Fruit fly (Drosophila melanogaster) whole organism, wandering third instar larva: ENCODE measurements around the gene CG14210.

Source experiments
- CG32264 ChIP-seq: fragments of 200-800 bp; sonication (Bioruptor generic); optimal IDR thresholded peaks from 2 replicates; lab custom pipeline; 2016; ENCODE audit warnings: missing biosample characterization, missing genetic modification characterization
- CG9705 ChIP-seq: fragments of 200-800 bp; sonication (Bioruptor generic); optimal IDR thresholded peaks from 2 replicates; lab custom pipeline; 2018; ENCODE audit warnings: missing biosample characterization, mild to moderate bottlenecking, missing genetic modification characterization
- Dif ChIP-seq: fragments of 200-275, 200-300 bp; sonication (Bioruptor generic); optimal IDR thresholded peaks from 2 replicates; lab custom pipeline; 2018; ENCODE audit warnings: missing biosample characterization, missing genetic modification characterization; ENCODE audit not compliant: partially characterized antibody
- Hr78 ChIP-seq: fragments of >200 bp; optimal IDR thresholded peaks from 2 replicates; lab custom pipeline; 2017; ENCODE audit warnings: missing biosample characterization, missing genetic modification characterization
- Myc ChIP-seq: fragments of >200 bp; optimal IDR thresholded peaks from 2 replicates; lab custom pipeline; 2017
- N ChIP-seq: fragments of >200 bp; optimal IDR thresholded peaks from 2 replicates; lab custom pipeline; 2018; ENCODE audit warnings: missing biosample characterization, missing external identifiers, missing genetic modification characterization
- brk ChIP-seq: fragments of 200-800 bp; sonication (Bioruptor generic); optimal IDR thresholded peaks from 2 replicates; lab custom pipeline; 2016; ENCODE audit warnings: missing biosample characterization, mild to moderate bottlenecking, missing genetic modification characterization
- foxo ChIP-seq, 2 experiments: fragments of 200-800 bp; sonication (Bioruptor generic); optimal IDR thresholded peaks; 2 replicates in 1 of 2; 3 replicates in 1 of 2; lab custom pipeline; 2016 to 2017; ENCODE audit warnings: missing biosample characterization in 2 of 2, missing genetic modification characterization in 2 of 2
- fru ChIP-seq: fragments of 200-800 bp; sonication (Bioruptor generic); optimal IDR thresholded peaks from 3 replicates; lab custom pipeline; 2016; ENCODE audit warnings: missing biosample characterization, mild to moderate bottlenecking, missing genetic modification characterization
- lola ChIP-seq: fragments of >200 bp; optimal IDR thresholded peaks from 2 replicates; lab custom pipeline; 2017; ENCODE audit warnings: missing biosample characterization, missing genetic modification characterization
- pan ChIP-seq: fragments of >200 bp; optimal IDR thresholded peaks from 2 replicates; lab custom pipeline; 2017
- psq ChIP-seq: fragments of 200-800 bp; sonication (Bioruptor generic); optimal IDR thresholded peaks from 3 replicates; lab custom pipeline; 2017; ENCODE audit warnings: missing biosample characterization, mild to moderate bottlenecking, missing genetic modification characterization, moderate library complexity
- tai ChIP-seq: sonication (Bioruptor generic); optimal IDR thresholded peaks from 2 replicates; lab custom pipeline; 2016; ENCODE audit warnings: missing biosample characterization, missing genetic modification characterization
- usp ChIP-seq: fragments of >200 bp; optimal IDR thresholded peaks from 2 replicates; lab custom pipeline; 2017; ENCODE audit warnings: missing biosample characterization, missing genetic modification characterization

dm6 chrX:19583317-19583716, 32.7 kb upstream of the CG14210 start, which contains the start of gene CG14204:
- TF ChIP-seq tai (GFP tag; lab: Kevin White, UChicago): no peak
- no peak for TF ChIP-seq CG9705 (GFP tag; lab: Kevin White, UChicago)
- TF ChIP-seq brk (GFP tag; lab: Kevin White, UChicago): no peak
- no peak for TF ChIP-seq usp (GFP tag; lab: Kevin White, UChicago)
- TF ChIP-seq CG32264 (GFP tag; lab: Kevin White, UChicago): no peak
- no peak for TF ChIP-seq Hr78
- no peak for TF ChIP-seq Myc (lab: Kevin White, UChicago)
- TF ChIP-seq psq (GFP tag; lab: Kevin White, UChicago): no peak
- no peak for TF ChIP-seq Dif
- no peak for TF ChIP-seq lola (GFP tag; lab: Kevin White, UChicago)
- no peak for TF ChIP-seq fru (GFP tag; lab: Kevin White, UChicago)
- no peak for TF ChIP-seq N
- no peak for TF ChIP-seq pan (lab: Kevin White, UChicago)
- TF ChIP-seq foxo (GFP tag; optimal IDR thresholded peaks at IDR 0.05; lab: Kevin White, UChicago): no peak
